ENCODE assay signal across 4 worm cellular contexts in the genomic region with DNA sequence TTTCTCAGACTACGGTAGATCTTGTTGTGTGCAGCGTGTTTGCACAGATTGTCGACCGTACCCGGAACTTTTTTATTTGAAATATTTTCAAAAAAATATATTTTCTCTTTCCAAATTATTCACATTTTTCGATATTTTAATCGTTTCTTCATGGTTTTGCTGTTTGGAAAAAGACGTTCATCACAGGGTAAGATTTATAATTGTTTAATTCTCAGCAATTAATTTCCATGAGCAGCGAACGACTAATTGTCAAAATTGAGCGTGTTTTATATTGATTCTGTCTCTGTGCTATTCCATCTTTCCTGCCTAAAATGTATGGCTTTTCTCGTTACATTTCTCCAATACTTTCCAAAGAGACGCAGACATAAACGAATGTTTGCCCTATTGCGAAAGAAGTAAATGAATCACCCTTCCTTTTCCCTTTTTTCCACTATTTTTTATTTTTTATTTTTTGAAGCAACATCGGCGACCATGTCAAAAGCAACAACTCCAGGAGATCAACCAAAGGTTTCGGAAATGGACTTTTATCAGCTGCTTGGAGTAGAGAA.
TF ChIP-seq lines count a peak whose summit lies in the region.

A gene (plus strand): TSS at position 51 of the 548 bp plus-strand sequence.

TF ChIP-seq in whole organism, L1 larva, 84 proteins besides CTCF, POLR2A, EP300 and RAD21 (continued from another document and continues in another):
- TF ChIP-seq lsy-2 (tag; optimal IDR thresholded peaks at IDR 0.05; lab: Kevin White, UChicago) (peak; percentile 14 to 62), lin-35 (GFP tag; optimal IDR thresholded peaks at IDR 0.05; lab: Kevin White, UChicago) (peak in 1 of 2 experiments; percentile 40), hpl-2 (GFP tag; optimal IDR thresholded peaks at IDR 0.05; lab: Kevin White, UChicago) (peak; percentile 43), nhr-71 (tag; optimal IDR thresholded peaks at IDR 0.05; lab: Kevin White, UChicago) (peak; percentile 31), jun-1 (tag; optimal IDR thresholded peaks at IDR 0.05; lab: Kevin White, UChicago) (peak; percentile 18), xbp-1 (tag; optimal IDR thresholded peaks at IDR 0.05; lab: Kevin White, UChicago) (no peak), pax-3 (tag; optimal IDR thresholded peaks at IDR 0.05; lab: Kevin White, UChicago) (no peak), sox-4 (tag; optimal IDR thresholded peaks at IDR 0.05; lab: Kevin White, UChicago) (no peak), fos-1 (tag; optimal IDR thresholded peaks at IDR 0.05; lab: Kevin White, UChicago) (peak; percentile 56), ets-5 (GFP tag; IDR thresholded peaks at IDR 0.05; lab: Robert Waterston, UW) (no peak), pqm-1 (tag; optimal IDR thresholded peaks at IDR 0.05; lab: Kevin White, UChicago) (no peak), unc-62 (GFP tag; optimal IDR thresholded peaks at IDR 0.05; lab: Kevin White, UChicago) (no peak), isw-1 (GFP tag; IDR thresholded peaks at IDR 0.05; lab: Robert Waterston, UW) (no peak), tlp-1 (tag; optimal IDR thresholded peaks at IDR 0.05; lab: Kevin White, UChicago) (no peak), unc-98 (GFP tag; IDR thresholded peaks at IDR 0.05; lab: Robert Waterston, UW) (no peak), egl-27 (tag; optimal IDR thresholded peaks at IDR 0.05; lab: Kevin White, UChicago) (no peak), unc-30 (tag; optimal IDR thresholded peaks at IDR 0.05; lab: Kevin White, UChicago) (no peak), fkh-10 (GFP tag; optimal IDR thresholded peaks at IDR 0.05; lab: Kevin White, UChicago) (no peak), ces-1 (GFP tag; optimal IDR thresholded peaks at IDR 0.05; lab: Kevin White, UChicago) (no peak), nhr-76 (tag; optimal IDR thresholded peaks at IDR 0.05; lab: Kevin White, UChicago) (no peak), nhr-19 (GFP tag; conservative IDR thresholded peaks at IDR 0.05; lab: Robert Waterston, UW) (no peak), skn-1 (tag; optimal IDR thresholded peaks at IDR 0.05; lab: Kevin White, UChicago) (peak; percentile 29), ztf-4 (tag; optimal IDR thresholded peaks at IDR 0.05; lab: Kevin White, UChicago) (no peak), mef-2 (tag; optimal IDR thresholded peaks at IDR 0.05; lab: Kevin White, UChicago) (no peak), ceh-88 (GFP tag; IDR thresholded peaks at IDR 0.05; lab: Robert Waterston, UW) (no peak), nhr-12 (tag; optimal IDR thresholded peaks at IDR 0.05; lab: Kevin White, UChicago) (no peak), lin-14 (GFP tag; optimal IDR thresholded peaks at IDR 0.05; lab: Kevin White, UChicago) (peak; percentile 66), nhr-20 (tag; optimal IDR thresholded peaks at IDR 0.05; lab: Kevin White, UChicago) (no peak), ztf-11 (tag; optimal IDR thresholded peaks at IDR 0.05; lab: Kevin White, UChicago) (no peak), efl-1 (optimal IDR thresholded peaks at IDR 0.05; lab: Kevin White, UChicago) (peak; percentile 24 to 41), efl-1 (GFP tag; optimal IDR thresholded peaks at IDR 0.05 in 1 of 2; lab: Kevin White, UChicago) (peak; percentile 15 to 86), ceh-8 (GFP tag; optimal IDR thresholded peaks at IDR 0.05; lab: Kevin White, UChicago) (peak; percentile 19), grh-1 (GFP tag; IDR thresholded peaks at IDR 0.05; lab: Robert Waterston, UW) (no peak)

TF ChIP-seq in whole organism, L2 larva, 48 proteins besides CTCF, POLR2A, EP300 and RAD21 (continued from another document):
- TF ChIP-seq mdl-1 (tag; optimal IDR thresholded peaks at IDR 0.05; lab: Kevin White, UChicago): peak in 1 of 2 experiments; percentile 2
- no peak for TF ChIP-seq nhr-25 (tag; optimal IDR thresholded peaks at IDR 0.05; lab: Kevin White, UChicago)
- peak; percentile 87 for TF ChIP-seq C34F6.9 (tag; optimal IDR thresholded peaks at IDR 0.05; lab: Kevin White, UChicago)
- no peak for TF ChIP-seq ceh-16 (tag; optimal IDR thresholded peaks at IDR 0.05; lab: Kevin White, UChicago)
- TF ChIP-seq lsy-2 (tag; optimal IDR thresholded peaks at IDR 0.05; lab: Kevin White, UChicago): peak; percentile 8 to 55
- peak; percentile 23 for TF ChIP-seq ztf-4 (tag; optimal IDR thresholded peaks at IDR 0.05; lab: Kevin White, UChicago)
- TF ChIP-seq fos-1 (tag; optimal IDR thresholded peaks at IDR 0.05; lab: Kevin White, UChicago): peak; percentile 97

TF ChIP-seq in whole organism, L3 larva, 47 proteins besides CTCF, POLR2A, EP300 and RAD21 (continued from another document):
- no peak for TF ChIP-seq mdl-1 (tag; optimal IDR thresholded peaks at IDR 0.05; lab: Kevin White, UChicago)
- peak; percentile 4 for TF ChIP-seq ceh-28 (tag; optimal IDR thresholded peaks at IDR 0.05; lab: Kevin White, UChicago)
- TF ChIP-seq ztf-4 (tag; optimal IDR thresholded peaks at IDR 0.05; lab: Kevin White, UChicago): no peak
- TF ChIP-seq snpc-4 (tag; optimal IDR thresholded peaks at IDR 0.05; lab: Kevin White, UChicago): peak; percentile 9
- TF ChIP-seq fkh-2 (tag; optimal IDR thresholded peaks at IDR 0.05; lab: Kevin White, UChicago): no peak
- TF ChIP-seq lsy-12 (tag; optimal IDR thresholded peaks at IDR 0.05; lab: Kevin White, UChicago): no peak
- no peak for TF ChIP-seq sea-2 (GFP tag; optimal IDR thresholded peaks at IDR 0.05; lab: Kevin White, UChicago)

TF ChIP-seq in whole organism, L4 larva, 104 proteins besides CTCF, POLR2A, EP300 and RAD21 (continued from another document):
- 0 out of 2 replicates have a peak, but pooled peaks have one; percentile 24 for TF ChIP-seq madf-9 (GFP tag; conservative IDR thresholded peaks at IDR 0.05; lab: Robert Waterston, UW)
- no peak for TF ChIP-seq R02D3.7 (tag; optimal IDR thresholded peaks at IDR 0.05; lab: Kevin White, UChicago)
- no peak for TF ChIP-seq F37D6.2 (tag; optimal IDR thresholded peaks at IDR 0.05; lab: Kevin White, UChicago)
- TF ChIP-seq pha-4 (GFP tag; IDR thresholded peaks at IDR 0.05; lab: Robert Waterston, UW): no peak
- TF ChIP-seq pha-4 (tag; optimal IDR thresholded peaks at IDR 0.05; lab: Kevin White, UChicago): peak; percentile 49
- no peak for TF ChIP-seq rbr-2 (tag; optimal IDR thresholded peaks at IDR 0.05; lab: Kevin White, UChicago)
- no peak for TF ChIP-seq dmd-8 (GFP tag; IDR thresholded peaks at IDR 0.05; lab: Robert Waterston, UW)
- no peak for TF ChIP-seq duxl-1 (tag; optimal IDR thresholded peaks at IDR 0.05; lab: Kevin White, UChicago; ENCODE audit: poor library complexity)
- no peak for TF ChIP-seq snpc-1.2 (GFP tag; IDR thresholded peaks at IDR 0.05; lab: Robert Waterston, UW)
- no peak for TF ChIP-seq vab-7 (GFP tag; IDR thresholded peaks at IDR 0.05; lab: Robert Waterston, UW)
- TF ChIP-seq mdl-1 (tag; optimal IDR thresholded peaks at IDR 0.05; lab: Kevin White, UChicago): peak in 1 of 2 experiments; percentile 2
- peak; percentile 36 for TF ChIP-seq pqm-1 (tag; optimal IDR thresholded peaks at IDR 0.05; lab: Kevin White, UChicago)
- no peak for TF ChIP-seq daf-16 (GFP tag; optimal IDR thresholded peaks at IDR 0.05; lab: Kevin White, UChicago)
- peak; percentile 17 for TF ChIP-seq daf-16 (tag; optimal IDR thresholded peaks at IDR 0.05; lab: Kevin White, UChicago)
- TF ChIP-seq attf-4 (tag; optimal IDR thresholded peaks at IDR 0.05; lab: Kevin White, UChicago): no peak
- TF ChIP-seq lin-13 (GFP tag; optimal IDR thresholded peaks at IDR 0.05; lab: Kevin White, UChicago): peak; percentile 10
- no peak for TF ChIP-seq zip-11 (GFP tag; IDR thresholded peaks at IDR 0.05; lab: Robert Waterston, UW)
- TF ChIP-seq lim-7 (GFP tag; IDR thresholded peaks at IDR 0.05; lab: Robert Waterston, UW): no peak
- TF ChIP-seq skn-1 (tag; optimal IDR thresholded peaks at IDR 0.05; lab: Kevin White, UChicago): no peak
- TF ChIP-seq T20F7.1 (GFP tag; optimal IDR thresholded peaks at IDR 0.05; lab: Kevin White, UChicago): peak; percentile 3
- TF ChIP-seq nhr-28 (tag; optimal IDR thresholded peaks at IDR 0.05; lab: Kevin White, UChicago): peak; percentile 34
- TF ChIP-seq hlh-11 (tag; optimal IDR thresholded peaks at IDR 0.05; lab: Kevin White, UChicago): peak; percentile 34
- TF ChIP-seq mxl-2 (GFP tag; conservative IDR thresholded peaks at IDR 0.05; lab: Robert Waterston, UW): no peak
- TF ChIP-seq lin-1 (GFP tag; IDR thresholded peaks at IDR 0.05; lab: Robert Waterston, UW): no peak
